Worm (Caenorhabditis elegans): ENCODE measurements around the gene H03A11.13.

DNA sequence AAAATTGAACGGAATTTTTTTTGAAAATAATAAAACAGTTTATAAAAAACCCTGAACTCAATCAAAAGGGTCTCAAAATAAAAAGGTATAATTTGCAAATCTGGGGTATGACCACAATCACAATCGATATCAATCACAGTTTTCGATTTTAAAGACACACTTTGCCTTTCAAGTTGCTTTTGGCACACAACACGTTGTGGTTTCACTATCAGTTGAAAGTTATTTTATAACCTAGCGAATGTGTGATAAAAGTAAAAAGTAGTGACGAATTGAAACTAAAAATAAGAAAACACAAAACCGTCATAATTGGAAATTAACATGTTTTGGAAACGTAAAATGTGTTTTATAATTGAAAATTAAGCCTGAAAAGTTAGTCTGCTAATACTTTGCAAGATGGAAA, 45.3 kb downstream of the H03A11.13 start:
- no peak for TF ChIP-seq nhr-237 (tag; optimal IDR thresholded peaks at IDR 0.05)
- no peak for TF ChIP-seq alr-1 (tag; optimal IDR thresholded peaks at IDR 0.05; ENCODE audit: borderline replicate concordance)
- no peak for TF ChIP-seq unc-30 (tag; optimal IDR thresholded peaks at IDR 0.05)
- no peak for TF ChIP-seq lin-39 (tag; optimal IDR thresholded peaks at IDR 0.05)
- TF ChIP-seq unc-130 (tag; optimal IDR thresholded peaks at IDR 0.05) = no peak
- TF ChIP-seq elt-3 (tag; optimal IDR thresholded peaks at IDR 0.05) = no peak
- no peak for TF ChIP-seq lin-35 (GFP tag; optimal IDR thresholded peaks at IDR 0.05)
- TF ChIP-seq lin-13 (GFP tag; optimal IDR thresholded peaks at IDR 0.05) = no peak
- TF ChIP-seq unc-62 (GFP tag; optimal IDR thresholded peaks at IDR 0.05) = no peak
- TF ChIP-seq unc-86 (tag; optimal IDR thresholded peaks at IDR 0.05) = no peak
- no peak for TF ChIP-seq nhr-76 (tag; optimal IDR thresholded peaks at IDR 0.05)
